Fruit fly (Drosophila melanogaster) whole organism, pupa: Measurements from ENCODE around the gene CG2841.

ENCODE experiments used
- CG10348 ChIP-seq: fragments of 200-800 bp; sonication (Bioruptor generic); IDR thresholded peaks from 2 replicates; pipeline ENCODE4 v1.3.6; 2022; ENCODE audit warnings: missing biosample characterization, missing genetic modification characterization
- CG15710 ChIP-seq: fragments of 200-800 bp; sonication (Bioruptor generic); optimal IDR thresholded peaks from 2 replicates; lab custom pipeline; 2018; ENCODE audit warnings: missing biosample characterization, mild to moderate bottlenecking, missing genetic modification characterization, moderate library complexity
- CG32121 ChIP-seq: fragments of 200-800 bp; sonication (Bioruptor generic); IDR thresholded peaks from 2 replicates; pipeline ENCODE4 v1.3.6; 2022; ENCODE audit warnings: missing biosample characterization, missing genetic modification characterization
- CG8159 ChIP-seq: fragments of 200-800 bp; sonication (Bioruptor generic); optimal IDR thresholded peaks from 3 replicates; lab custom pipeline; 2018; ENCODE audit warnings: missing biosample characterization, mild to moderate bottlenecking, missing genetic modification characterization, moderate library complexity
- EcR ChIP-seq: fragments of 200-800 bp; sonication (Bioruptor generic); optimal IDR thresholded peaks from 3 replicates; lab custom pipeline; 2019; ENCODE audit warnings: missing biosample characterization, missing genetic modification characterization, mild to moderate bottlenecking, moderate library complexity, missing genetic modification reagents

DNA sequence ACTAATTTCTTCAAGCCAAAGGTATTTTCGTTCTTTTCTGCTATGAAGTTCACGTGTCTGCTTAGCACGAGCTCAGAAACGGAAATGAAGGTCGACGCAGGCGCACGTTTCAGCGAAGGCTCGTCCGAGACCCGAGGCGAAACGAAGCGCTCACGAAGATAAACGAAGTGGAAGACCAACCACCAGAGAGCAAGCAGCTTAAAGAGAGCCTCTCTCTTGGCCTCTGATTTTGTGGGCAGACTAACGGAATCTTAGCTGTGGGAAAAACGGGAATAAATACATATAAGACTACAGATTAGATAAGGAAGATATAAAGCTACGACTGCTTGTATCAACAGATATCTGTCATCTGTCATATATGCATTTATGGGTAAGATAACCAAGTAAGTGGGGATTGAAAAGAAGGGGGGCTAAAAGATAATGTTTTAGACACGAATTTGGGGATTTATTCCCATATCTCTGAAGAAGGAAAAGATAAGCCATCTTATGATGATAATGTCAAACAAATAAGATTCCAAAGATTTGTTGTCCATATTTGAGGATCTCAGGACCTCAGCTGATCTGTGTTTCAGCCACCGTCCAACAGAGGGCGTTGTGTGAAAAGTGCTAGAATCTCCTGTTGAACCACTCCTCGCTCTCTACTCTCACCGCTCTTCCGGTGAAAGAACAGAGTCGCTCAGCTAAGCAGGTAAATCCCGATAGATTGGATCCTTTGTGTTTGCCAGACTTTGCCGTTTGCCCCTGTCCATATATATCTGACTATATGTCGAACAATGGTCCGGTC is 21.6 kb upstream of the CG2841 start, which contains the start of gene PsGEF:
- TF ChIP-seq CG32121 (no peak), CG8159 (tag; lab: Kevin White, UChicago) (no peak), CG10348 (GFP tag; lab: Robert Waterston, UW) (no peak), EcR (no peak), CG15710 (tag; lab: Kevin White, UChicago) (no peak)
